Worm (Caenorhabditis elegans) whole organism, L4 larva: ENCODE data around the gene metl-6.
A peak's percentile ranks its signal among the peaks of the same experiment; 100 is the strongest.

Experiments used
- F37D6.2 ChIP-seq: sonication (generic microtip); optimal IDR thresholded peaks from 2 replicates; lab custom pipeline; 2016; ENCODE audit warnings: mild to moderate bottlenecking, missing genetic modification characterization, missing compliant biosample characterization
- F44E2.7 ChIP-seq: fragments of 200-800 bp; sonication (Bioruptor generic); IDR thresholded peaks from 2 replicates; pipeline ENCODE4 v2.1.2; 2022; ENCODE audit warnings: missing genetic modification characterization, missing compliant biosample characterization
- T26A8.4 ChIP-seq: fragments of 200-800 bp; sonication (Bioruptor generic); IDR thresholded peaks from 2 replicates; pipeline ENCODE4 v1.3.6; 2022; ENCODE audit warnings: missing genetic modification characterization, missing compliant biosample characterization
- ZK337.2 ChIP-seq: fragments of 200-800 bp; sonication (Bioruptor generic); IDR thresholded peaks from 2 replicates; pipeline ENCODE4 v1.3.6; 2022; ENCODE audit warnings: missing genetic modification reagents, missing genetic modification characterization, missing compliant biosample characterization
- aha-1 ChIP-seq: fragments of 150-350 bp; peaks from one replicate; lab custom pipeline; 2014; ENCODE audit warnings: missing biosample characterization, missing genetic modification characterization
- aly-2 ChIP-seq: sonication (generic microtip); optimal IDR thresholded peaks from 2 replicates; lab custom pipeline; 2018; ENCODE audit warnings: missing biosample characterization, missing genetic modification characterization
- attf-4 ChIP-seq: sonication (generic microtip); optimal IDR thresholded peaks from 3 replicates; lab custom pipeline; 2017; ENCODE audit warnings: missing biosample characterization, missing genetic modification characterization
- ceh-20 ChIP-seq: fragments of 200-800 bp; sonication (Bioruptor generic); IDR thresholded peaks from 2 replicates; pipeline ENCODE4 v1.3.6; 2022; ENCODE audit warnings: missing genetic modification reagents, missing genetic modification characterization, missing compliant biosample characterization
- daf-12 ChIP-seq: fragments of 150-350 bp; optimal IDR thresholded peaks from 2 replicates; lab custom pipeline; 2014; ENCODE audit warnings: missing biosample characterization, missing genetic modification reagents, missing genetic modification characterization
- daf-16 ChIP-seq, 3 experiments: sonication (generic microtip); optimal IDR thresholded peaks; 2 replicates each; lab custom pipeline; 2016 to 2017; ENCODE audit warnings: missing genetic modification characterization in 3 of 3, missing genetic modification reagents in 3 of 3, mild to moderate bottlenecking in 2 of 3, missing compliant biosample characterization in 2 of 3, missing biosample characterization in 1 of 3, moderate library complexity in 1 of 3
- dmd-6 ChIP-seq: fragments of 200-800 bp; sonication (Bioruptor generic); IDR thresholded peaks from 2 replicates; pipeline ENCODE4 v1.3.6; 2022; ENCODE audit warnings: missing genetic modification reagents, missing genetic modification characterization, missing compliant biosample characterization
- dmd-8 ChIP-seq: fragments of 200-800 bp; sonication (Bioruptor generic); IDR thresholded peaks from 2 replicates; pipeline ENCODE4 v1.3.6; 2022; ENCODE audit warnings: missing genetic modification characterization, missing compliant biosample characterization
- duxl-1 ChIP-seq: sonication (generic microtip); optimal IDR thresholded peaks from 2 replicates; lab custom pipeline; 2016; ENCODE audit warnings: mild to moderate bottlenecking, missing genetic modification characterization, moderate library complexity, missing compliant biosample characterization; ENCODE audit not compliant: poor library complexity
- dve-1 ChIP-seq: sonication (generic microtip); optimal IDR thresholded peaks from 2 replicates; lab custom pipeline; 2017; ENCODE audit warnings: antibody characterized with exemption, mild to moderate bottlenecking, missing genetic modification characterization, missing compliant biosample characterization; ENCODE audit not compliant: insufficient read depth
- egl-27 ChIP-seq: sonication (generic microtip); optimal IDR thresholded peaks from 3 replicates; lab custom pipeline; 2017; ENCODE audit warnings: missing biosample characterization, missing genetic modification reagents, missing genetic modification characterization
- gei-8 ChIP-seq: fragments of 200-800 bp; sonication (Bioruptor generic); optimal IDR thresholded peaks from 2 replicates; lab custom pipeline; 2018; ENCODE audit warnings: mild to moderate bottlenecking, missing genetic modification characterization, missing compliant biosample characterization
- hif-1 ChIP-seq, 2 experiments: sonication (generic microtip); optimal IDR thresholded peaks; 2 replicates each; lab custom pipeline; 2016 to 2017; ENCODE audit warnings: missing compliant biosample characterization in 2 of 2, missing genetic modification characterization in 2 of 2, missing genetic modification reagents in 2 of 2, missing genotype in 2 of 2, mild to moderate bottlenecking in 1 of 2
- hlh-11 ChIP-seq: fragments of 200-800 bp; sonication (Bioruptor generic); optimal IDR thresholded peaks from 2 replicates; lab custom pipeline; 2018; ENCODE audit warnings: mild to moderate bottlenecking, missing genetic modification characterization, missing compliant biosample characterization
- hlh-30 ChIP-seq: sonication (generic microtip); optimal IDR thresholded peaks from 2 replicates; lab custom pipeline; 2017; ENCODE audit warnings: antibody characterized with exemption, mild to moderate bottlenecking, missing genetic modification characterization, missing compliant biosample characterization; ENCODE audit not compliant: insufficient read depth
- lin-38 ChIP-seq: fragments of 200-800 bp; sonication (Bioruptor generic); IDR thresholded peaks from 2 replicates; pipeline ENCODE4 v1.3.6; 2022; ENCODE audit warnings: missing genetic modification reagents, missing genetic modification characterization, missing compliant biosample characterization
- madf-5 ChIP-seq, 2 experiments: fragments of 200-800 bp; sonication (Bioruptor generic); IDR thresholded peaks; 2 replicates each; pipeline ENCODE4 v1.3.6; 2022; ENCODE audit warnings: missing compliant biosample characterization in 2 of 2, missing genetic modification characterization in 2 of 2
- mdl-1 ChIP-seq, 2 experiments: fragments of 150-350 bp in 1 of 2; sonication (generic microtip) in 1 of 2; optimal IDR thresholded peaks; 2 replicates each; lab custom pipeline; 2014 to 2017; ENCODE audit warnings: missing biosample characterization in 2 of 2, missing genetic modification characterization in 2 of 2
- mdt-29 ChIP-seq: fragments of 200-800 bp; sonication (Bioruptor generic); IDR thresholded peaks from 2 replicates; pipeline ENCODE4 v1.3.6; 2022; ENCODE audit warnings: missing genetic modification reagents, missing genetic modification characterization, missing compliant biosample characterization
- mxl-3 ChIP-seq: fragments of 200-800 bp; sonication (Bioruptor generic); optimal IDR thresholded peaks from 2 replicates; lab custom pipeline; 2018; ENCODE audit warnings: mild to moderate bottlenecking, missing genetic modification characterization, missing compliant biosample characterization
- nhr-237 ChIP-seq: sonication (generic microtip); optimal IDR thresholded peaks from 2 replicates; lab custom pipeline; 2017; ENCODE audit warnings: missing biosample characterization, missing genetic modification characterization
- nhr-28 ChIP-seq: fragments of 150-350 bp; optimal IDR thresholded peaks from 2 replicates; lab custom pipeline; 2014; ENCODE audit warnings: missing biosample characterization, missing genetic modification characterization
- nhr-41 ChIP-seq: fragments of 200-800 bp; sonication (Bioruptor generic); IDR thresholded peaks from 2 replicates; pipeline ENCODE4 v1.3.6; 2022; ENCODE audit warnings: missing genetic modification reagents, missing genetic modification characterization, missing compliant biosample characterization
- nhr-42 ChIP-seq: fragments of 200-800 bp; sonication (Bioruptor generic); IDR thresholded peaks from 2 replicates; pipeline ENCODE4 v1.3.6; 2022; ENCODE audit warnings: missing genetic modification characterization, missing compliant biosample characterization
- nhr-76 ChIP-seq: fragments of 150-350 bp; optimal IDR thresholded peaks from 2 replicates; lab custom pipeline; 2014; ENCODE audit warnings: missing biosample characterization, missing genetic modification characterization
- nhr-77 ChIP-seq: fragments of 150-350 bp; optimal IDR thresholded peaks from 2 replicates; lab custom pipeline; 2014; ENCODE audit warnings: missing biosample characterization, missing genetic modification characterization
- pha-4 ChIP-seq, 2 experiments: fragments of 150-350 bp in 1 of 2; fragments of 200-800 bp in 1 of 2; sonication (Bioruptor generic) in 1 of 2; IDR thresholded peaks in 1 of 2; optimal IDR thresholded peaks in 1 of 2; 2 replicates each; pipeline versions ENCODE4 v1.3.6 to Lab custom; 2014 to 2022; ENCODE audit warnings: missing genetic modification characterization in 2 of 2, missing genetic modification reagents in 2 of 2, missing biosample characterization in 1 of 2, missing compliant biosample characterization in 1 of 2
- snpc-4 ChIP-seq: fragments of 150-350 bp; optimal IDR thresholded peaks from 2 replicates; lab custom pipeline; 2014; ENCODE audit warnings: missing biosample characterization, missing genetic modification characterization
- unc-130 ChIP-seq: sonication (generic microtip); optimal IDR thresholded peaks from 2 replicates; lab custom pipeline; 2016; ENCODE audit warnings: missing genetic modification reagents, missing genetic modification characterization, missing compliant biosample characterization
- unc-62 ChIP-seq, 3 experiments: fragments of 150-350 bp in 1 of 3; sonication (generic microtip); optimal IDR thresholded peaks in 2 of 3; peaks in 1 of 3; 1 replicate in 1 of 3; 2 replicates in 2 of 3; lab custom pipeline; 2014 to 2017; ENCODE audit warnings: missing biosample characterization in 3 of 3, missing genetic modification characterization in 3 of 3, missing genetic modification reagents in 3 of 3, missing genotype in 1 of 3
- zag-1 ChIP-seq: fragments of 150-350 bp; optimal IDR thresholded peaks from 2 replicates; lab custom pipeline; 2014; ENCODE audit warnings: missing biosample characterization, missing genetic modification characterization
- zfp-2 ChIP-seq: sonication (generic microtip); optimal IDR thresholded peaks from 2 replicates; lab custom pipeline; 2016; ENCODE audit warnings: mild to moderate bottlenecking, missing genetic modification characterization, missing compliant biosample characterization
- zfp-3 ChIP-seq: fragments of 200-800 bp; sonication (Bioruptor generic); conservative IDR thresholded peaks from 2 replicates; pipeline ENCODE4 v1.3.6; 2022; ENCODE audit warnings: missing genetic modification reagents, missing genetic modification characterization, missing compliant biosample characterization
- zip-2 ChIP-seq: fragments of 150-350 bp; optimal IDR thresholded peaks from 2 replicates; lab custom pipeline; 2014; ENCODE audit warnings: missing biosample characterization, missing genetic modification characterization
- ztf-11 ChIP-seq: fragments of 150-350 bp; optimal IDR thresholded peaks from 2 replicates; lab custom pipeline; 2014; ENCODE audit warnings: missing biosample characterization, missing genetic modification characterization
- ztf-7 ChIP-seq: fragments of 150-350 bp; optimal IDR thresholded peaks from 2 replicates; lab custom pipeline; 2014; ENCODE audit warnings: missing biosample characterization, missing genetic modification characterization

The metl-6 gene

ce11 chrIII:3874895-3875294 is 46.6 kb downstream of the metl-6 start:
- peak; percentile 47 for TF ChIP-seq dve-1
- no peak for TF ChIP-seq nhr-42
- TF ChIP-seq F37D6.2 (tag; lab: Kevin White, UChicago): no peak
- TF ChIP-seq dmd-6 (GFP tag; lab: Robert Waterston, UW): peak; percentile 74
- no peak for TF ChIP-seq attf-4
- no peak for TF ChIP-seq aly-2
- no peak for TF ChIP-seq mxl-3
- 0 out of 2 replicates have a peak, but pooled peaks have one; percentile 14 for TF ChIP-seq zfp-3
- TF ChIP-seq mdl-1 (tag; optimal IDR thresholded peaks at IDR 0.05; lab: Kevin White, UChicago): no peak
- TF ChIP-seq mdt-29 (GFP tag; lab: Robert Waterston, UW): no peak
- no peak for TF ChIP-seq ztf-11 (tag; lab: Kevin White, UChicago)
- peak in 1 of 2 experiments; percentile 93 for TF ChIP-seq hif-1 (tag; optimal IDR thresholded peaks at IDR 0.05; lab: Kevin White, UChicago)
- TF ChIP-seq aha-1 (tag; lab: Kevin White, UChicago): no peak
- TF ChIP-seq gei-8: no peak
- TF ChIP-seq snpc-4 (tag; lab: Kevin White, UChicago): no peak
- no peak; a peak in 1 of 4 replicates for TF ChIP-seq madf-5 (GFP tag; IDR thresholded peaks at IDR 0.05; lab: Robert Waterston, UW)
- peak; percentile 35 for TF ChIP-seq hlh-11 (tag; lab: Kevin White, UChicago)
- TF ChIP-seq T26A8.4: no peak
- no peak for TF ChIP-seq daf-12
- TF ChIP-seq hlh-30 (tag; lab: Kevin White, UChicago): peak; percentile 30
- TF ChIP-seq F44E2.7: no peak
- TF ChIP-seq ceh-20 (GFP tag; lab: Robert Waterston, UW): no peak
- TF ChIP-seq ZK337.2 (GFP tag; lab: Robert Waterston, UW): no peak
- TF ChIP-seq ztf-7 (tag; lab: Kevin White, UChicago): no peak
- TF ChIP-seq nhr-237 (tag; lab: Kevin White, UChicago): no peak
- peak; percentile 67 for TF ChIP-seq nhr-28 (tag; lab: Kevin White, UChicago)
- TF ChIP-seq duxl-1 (tag; lab: Kevin White, UChicago): no peak
- no peak for TF ChIP-seq zag-1 (tag; lab: Kevin White, UChicago)
- no peak for TF ChIP-seq daf-16 (GFP tag; optimal IDR thresholded peaks at IDR 0.05; lab: Kevin White, UChicago)
- TF ChIP-seq daf-16 (tag; optimal IDR thresholded peaks at IDR 0.05; lab: Kevin White, UChicago): peak; percentile 17
- TF ChIP-seq nhr-41 (GFP tag; lab: Robert Waterston, UW): no peak
- TF ChIP-seq unc-62 (GFP tag; optimal IDR thresholded peaks at IDR 0.05 in 1 of 2; lab: Kevin White, UChicago): no peak
- no peak for TF ChIP-seq unc-62 (tag; optimal IDR thresholded peaks at IDR 0.05; lab: Kevin White, UChicago)
- no peak for TF ChIP-seq unc-130 (GFP tag; lab: Kevin White, UChicago)
- no peak for TF ChIP-seq nhr-76 (tag; lab: Kevin White, UChicago)
- no peak for TF ChIP-seq lin-38 (GFP tag; lab: Robert Waterston, UW)
- no peak for TF ChIP-seq dmd-8 (GFP tag; lab: Robert Waterston, UW)
- TF ChIP-seq nhr-77 (tag; lab: Kevin White, UChicago): no peak
- no peak for TF ChIP-seq zip-2 (tag; lab: Kevin White, UChicago)
- TF ChIP-seq, all 104 proteins: peak for 8

- TF ChIP-seq ztf-7 (tag; lab: Kevin White, UChicago): no peak
- TF ChIP-seq zip-2 (tag; lab: Kevin White, UChicago): peak; percentile 31
- TF ChIP-seq zfp-2 (tag; lab: Kevin White, UChicago): no peak
- peak in 1 of 2 experiments; percentile 11 for TF ChIP-seq mdl-1 (tag; optimal IDR thresholded peaks at IDR 0.05; lab: Kevin White, UChicago)
- TF ChIP-seq egl-27: no peak
- no peak for TF ChIP-seq pha-4 (GFP tag; IDR thresholded peaks at IDR 0.05; lab: Robert Waterston, UW)
- TF ChIP-seq pha-4 (tag; optimal IDR thresholded peaks at IDR 0.05; lab: Kevin White, UChicago): no peak
- peak in 1 of 2 experiments; percentile 41 for TF ChIP-seq unc-62 (GFP tag; optimal IDR thresholded peaks at IDR 0.05 in 1 of 2; lab: Kevin White, UChicago)
- TF ChIP-seq unc-62 (tag; optimal IDR thresholded peaks at IDR 0.05; lab: Kevin White, UChicago): no peak
- TF ChIP-seq hif-1 (tag; optimal IDR thresholded peaks at IDR 0.05; lab: Kevin White, UChicago): no peak
- peak; percentile 38 for TF ChIP-seq mxl-3
Measured at ce11 chrIII:3874492-3874891, 47.0 kb downstream of the metl-6 start.
